Fruit fly (Drosophila melanogaster) whole organism, prepupa: Measurements from ENCODE around the gene CG15368.

Experiments used
- CG10631 ChIP-seq: fragments of 200-800 bp; sonication (Bioruptor generic); optimal IDR thresholded peaks from 2 replicates; lab custom pipeline; 2016; ENCODE audit warnings: missing biosample characterization, missing genetic modification characterization
- CG10669 ChIP-seq: fragments of 200-800 bp; sonication (Bioruptor generic); optimal IDR thresholded peaks from 3 replicates; lab custom pipeline; 2018; ENCODE audit warnings: missing biosample characterization, mild to moderate bottlenecking, missing genetic modification characterization, moderate library complexity
- CG11294 ChIP-seq: fragments of 200-800 bp; sonication (Bioruptor generic); IDR thresholded peaks from 2 replicates; pipeline ENCODE4 v1.3.6; 2022; ENCODE audit warnings: missing biosample characterization, missing genetic modification characterization
- CG11762 ChIP-seq: fragments of 200-800 bp; sonication (Bioruptor generic); optimal IDR thresholded peaks from 3 replicates; lab custom pipeline; 2016; ENCODE audit warnings: missing biosample characterization, missing genetic modification characterization; ENCODE audit not compliant: insufficient read depth
- CG11902 ChIP-seq: fragments of 200-800 bp; sonication (Bioruptor generic); optimal IDR thresholded peaks from 3 replicates; lab custom pipeline; 2016; ENCODE audit warnings: missing biosample characterization, missing genetic modification characterization
- CG1621 ChIP-seq: fragments of 200-800 bp; sonication (Bioruptor generic); optimal IDR thresholded peaks from 3 replicates; lab custom pipeline; 2018; ENCODE audit warnings: missing biosample characterization, mild to moderate bottlenecking, missing genetic modification characterization
- CG16779 ChIP-seq: fragments of 200-800 bp; sonication (Bioruptor generic); optimal IDR thresholded peaks from 3 replicates; lab custom pipeline; 2017; ENCODE audit warnings: missing biosample characterization, mild to moderate bottlenecking, missing genetic modification characterization
- CG3032 ChIP-seq: fragments of 200-800 bp; optimal IDR thresholded peaks from 2 replicates; lab custom pipeline; 2019; ENCODE audit warnings: missing biosample characterization, mild to moderate bottlenecking, missing genetic modification characterization, moderate library complexity
- CG31627 ChIP-seq: fragments of 200-800 bp; sonication (Bioruptor generic); optimal IDR thresholded peaks from 3 replicates; lab custom pipeline; 2016; ENCODE audit warnings: missing biosample characterization, missing genetic modification characterization
- CG32006 ChIP-seq: fragments of 200-800 bp; sonication (Bioruptor generic); optimal IDR thresholded peaks from 3 replicates; lab custom pipeline; 2017; ENCODE audit warnings: missing biosample characterization, mild to moderate bottlenecking, missing genetic modification characterization
- CG34406 ChIP-seq: fragments of 200-800 bp; sonication (Bioruptor generic); optimal IDR thresholded peaks from 3 replicates; lab custom pipeline; 2016; ENCODE audit warnings: missing biosample characterization, missing genetic modification characterization
- CG4318 ChIP-seq: fragments of 200-800 bp; sonication (Bioruptor generic); optimal IDR thresholded peaks from 3 replicates; lab custom pipeline; 2017; ENCODE audit warnings: missing biosample characterization, mild to moderate bottlenecking, missing genetic modification characterization
- CG6163 ChIP-seq: fragments of 200-800 bp; sonication (Bioruptor generic); IDR thresholded peaks from 3 replicates; pipeline ENCODE4 v1.3.6; 2022; ENCODE audit warnings: missing biosample characterization, missing genetic modification characterization
- CG6276 ChIP-seq: fragments of 200-800 bp; sonication (Bioruptor generic); optimal IDR thresholded peaks from 2 replicates; lab custom pipeline; 2017; ENCODE audit warnings: missing biosample characterization, mild to moderate bottlenecking, missing genetic modification characterization
- CG6792 ChIP-seq: fragments of 200-800 bp; sonication (Bioruptor generic); optimal IDR thresholded peaks from 3 replicates; lab custom pipeline; 2016; ENCODE audit warnings: missing biosample characterization, missing genetic modification characterization
- CG6854 ChIP-seq: fragments of 200-800 bp; sonication (Bioruptor generic); optimal IDR thresholded peaks from 2 replicates; lab custom pipeline; 2017; ENCODE audit warnings: missing biosample characterization, mild to moderate bottlenecking, missing genetic modification characterization
- CG7368 ChIP-seq: fragments of 200-800 bp; sonication (Bioruptor generic); optimal IDR thresholded peaks from 3 replicates; lab custom pipeline; 2016; ENCODE audit warnings: missing biosample characterization, missing genetic modification characterization
- CG8119 ChIP-seq: fragments of 200-800 bp; sonication (Bioruptor generic); IDR thresholded peaks from 3 replicates; pipeline ENCODE4 v1.3.6; 2022; ENCODE audit warnings: missing biosample characterization, missing genetic modification characterization
- CG8319 ChIP-seq: fragments of 200-800 bp; sonication (Bioruptor generic); optimal IDR thresholded peaks from 3 replicates; lab custom pipeline; 2016; ENCODE audit warnings: missing biosample characterization, missing genetic modification characterization
- CG8632 ChIP-seq: fragments of 200-800 bp; sonication (Bioruptor generic); optimal IDR thresholded peaks from 3 replicates; lab custom pipeline; 2016; ENCODE audit warnings: missing biosample characterization, missing genetic modification characterization
- CG9139 ChIP-seq: fragments of 200-800 bp; sonication (Bioruptor generic); optimal IDR thresholded peaks from 3 replicates; lab custom pipeline; 2017; ENCODE audit warnings: missing biosample characterization, mild to moderate bottlenecking, missing genetic modification characterization
- Eip78C ChIP-seq: fragments of 200-800 bp; sonication (Bioruptor generic); peaks from one replicate; lab custom pipeline; 2016; ENCODE audit warnings: missing biosample characterization, missing genetic modification characterization
- Eip93F ChIP-seq: fragments of 200-800 bp; sonication (Bioruptor generic); optimal IDR thresholded peaks from 2 replicates; lab custom pipeline; 2016; ENCODE audit warnings: missing biosample characterization, mild to moderate bottlenecking, missing genetic modification characterization
- Ets21C ChIP-seq: fragments of 200-800 bp; sonication (Bioruptor generic); optimal IDR thresholded peaks from 3 replicates; lab custom pipeline; 2016; ENCODE audit warnings: missing biosample characterization, missing genetic modification characterization
- Ets96B ChIP-seq: fragments of 200-800 bp; optimal IDR thresholded peaks from 2 replicates; lab custom pipeline; 2019; ENCODE audit warnings: missing biosample characterization, mild to moderate bottlenecking, missing genetic modification characterization, moderate library complexity
- Gug ChIP-seq: fragments of 200-800 bp; sonication (Bioruptor generic); IDR thresholded peaks from 2 replicates; pipeline ENCODE4 v1.3.6; 2022; ENCODE audit warnings: missing biosample characterization, missing genetic modification characterization
- Hr38 ChIP-seq: sonication (Bioruptor generic); optimal IDR thresholded peaks from 2 replicates; lab custom pipeline; 2016; ENCODE audit warnings: missing biosample characterization, missing genetic modification characterization
- Hr39 ChIP-seq: fragments of 200-800 bp; sonication (Bioruptor generic); optimal IDR thresholded peaks from 2 replicates; lab custom pipeline; 2016; ENCODE audit warnings: missing biosample characterization, missing genetic modification characterization
- Hr4 ChIP-seq: fragments of 200-800 bp; sonication (Bioruptor generic); optimal IDR thresholded peaks from 3 replicates; lab custom pipeline; 2016; ENCODE audit warnings: missing biosample characterization, missing genetic modification characterization
- Lpt ChIP-seq: fragments of 200-800 bp; sonication (Bioruptor generic); optimal IDR thresholded peaks from 3 replicates; lab custom pipeline; 2016; ENCODE audit warnings: missing biosample characterization, missing genetic modification characterization
- OdsH ChIP-seq: fragments of 200-800 bp; sonication (Bioruptor generic); optimal IDR thresholded peaks from 3 replicates; lab custom pipeline; 2016; ENCODE audit warnings: missing biosample characterization, missing genetic modification characterization
- Smox ChIP-seq: fragments of 200-800 bp; sonication (Bioruptor generic); optimal IDR thresholded peaks from 3 replicates; lab custom pipeline; 2016; ENCODE audit warnings: missing biosample characterization, missing genetic modification characterization
- Sox102F ChIP-seq: fragments of 200-800 bp; sonication (Bioruptor generic); optimal IDR thresholded peaks from 2 replicates; lab custom pipeline; 2016; ENCODE audit warnings: missing biosample characterization, mild to moderate bottlenecking, missing genetic modification characterization
- Sox14 ChIP-seq: fragments of 200-800 bp; sonication (Bioruptor generic); optimal IDR thresholded peaks from 3 replicates; lab custom pipeline; 2016; ENCODE audit warnings: missing biosample characterization, missing genetic modification characterization
- Sox15 ChIP-seq: fragments of 200-800 bp; sonication (Bioruptor generic); optimal IDR thresholded peaks from 3 replicates; lab custom pipeline; 2016; ENCODE audit warnings: missing biosample characterization, missing genetic modification characterization
- achi ChIP-seq: fragments of 200-800 bp; sonication (Bioruptor generic); optimal IDR thresholded peaks from 3 replicates; lab custom pipeline; 2016; ENCODE audit warnings: missing biosample characterization, missing genetic modification characterization
- acj6 ChIP-seq: fragments of 200-800 bp; sonication (Bioruptor generic); optimal IDR thresholded peaks from 3 replicates; lab custom pipeline; 2016; ENCODE audit warnings: missing biosample characterization, missing genetic modification characterization
- cyc ChIP-seq: fragments of 200-800 bp; sonication (Bioruptor generic); optimal IDR thresholded peaks from 3 replicates; lab custom pipeline; 2016; ENCODE audit warnings: missing biosample characterization, missing genetic modification characterization
- dac ChIP-seq: fragments of 200-800 bp; sonication (Bioruptor generic); optimal IDR thresholded peaks from 2 replicates; lab custom pipeline; 2017; ENCODE audit warnings: missing biosample characterization, mild to moderate bottlenecking, missing genetic modification characterization
- dsx ChIP-seq: fragments of 200-800 bp; optimal IDR thresholded peaks from 3 replicates; lab custom pipeline; 2019; ENCODE audit warnings: missing biosample characterization, mild to moderate bottlenecking, missing genetic modification characterization, moderate library complexity; ENCODE audit not compliant: poor library complexity, severe bottlenecking
- eg ChIP-seq: fragments of 200-800 bp; sonication (Bioruptor generic); IDR thresholded peaks from 3 replicates; pipeline ENCODE4 v1.3.6; 2022; ENCODE audit warnings: missing biosample characterization, missing genetic modification characterization
- fd59A ChIP-seq: fragments of 200-800 bp; sonication (Bioruptor generic); optimal IDR thresholded peaks from 2 replicates; lab custom pipeline; 2017; ENCODE audit warnings: missing biosample characterization, mild to moderate bottlenecking, missing genetic modification characterization, missing genetic modification reagents
- fd85E ChIP-seq: fragments of 200-800 bp; sonication (Bioruptor generic); optimal IDR thresholded peaks from 3 replicates; lab custom pipeline; 2016; ENCODE audit warnings: missing biosample characterization, missing genetic modification characterization
- fkh ChIP-seq: fragments of 200-800 bp; sonication (Bioruptor generic); optimal IDR thresholded peaks from 3 replicates; lab custom pipeline; 2017; ENCODE audit warnings: missing biosample characterization, mild to moderate bottlenecking, missing genetic modification characterization, moderate library complexity
- lz ChIP-seq: fragments of 200-800 bp; sonication (Bioruptor generic); optimal IDR thresholded peaks from 3 replicates; lab custom pipeline; 2016; ENCODE audit warnings: missing biosample characterization, missing genetic modification characterization
- net ChIP-seq: fragments of 200-800 bp; sonication (Bioruptor generic); optimal IDR thresholded peaks from 3 replicates; lab custom pipeline; 2016; ENCODE audit warnings: missing biosample characterization, missing genetic modification characterization
- pdm3 ChIP-seq: fragments of 200-800 bp; sonication (Bioruptor generic); optimal IDR thresholded peaks from 3 replicates; lab custom pipeline; 2016; ENCODE audit warnings: missing biosample characterization, missing genetic modification characterization
- salr ChIP-seq, 2 experiments: fragments of 200-800 bp; sonication (Bioruptor generic); optimal IDR thresholded peaks; 3 replicates each; lab custom pipeline; 2016 to 2018; ENCODE audit warnings: missing biosample characterization in 2 of 2, missing genetic modification characterization in 2 of 2, mild to moderate bottlenecking in 1 of 2
- spab ChIP-seq: fragments of 200-800 bp; sonication (Bioruptor generic); optimal IDR thresholded peaks from 2 replicates; lab custom pipeline; 2017; ENCODE audit warnings: missing biosample characterization, mild to moderate bottlenecking, missing genetic modification characterization, missing genetic modification reagents
- ss ChIP-seq, 2 experiments: fragments of 200-800 bp; sonication (Bioruptor generic); optimal IDR thresholded peaks; 2 replicates in 1 of 2; 3 replicates in 1 of 2; lab custom pipeline; 2017 to 2018; ENCODE audit warnings: mild to moderate bottlenecking in 2 of 2, missing biosample characterization in 2 of 2, missing genetic modification characterization in 2 of 2, moderate library complexity in 1 of 2
- svp ChIP-seq: fragments of 200-800 bp; sonication (Bioruptor generic); peaks from one replicate; lab custom pipeline; 2016; ENCODE audit warnings: missing biosample characterization, missing genetic modification characterization
- topi ChIP-seq: fragments of 200-800 bp; sonication (Bioruptor generic); optimal IDR thresholded peaks from 3 replicates; lab custom pipeline; 2016; ENCODE audit warnings: missing biosample characterization, missing genetic modification characterization
- vri ChIP-seq: fragments of 200-800 bp; sonication (Bioruptor generic); optimal IDR thresholded peaks from 3 replicates; lab custom pipeline; 2016; ENCODE audit warnings: missing biosample characterization, mild to moderate bottlenecking, missing genetic modification characterization

The CG15368 gene

dm6 chrX:9248040-9248439 is 32.5 kb downstream of the CG15368 start:
- TF ChIP-seq CG8119 (GFP tag; lab: Robert Waterston, UW) (peak; percentile 71), spab (GFP tag; lab: Kevin White, UChicago) (no peak), CG11294 (GFP tag; lab: Robert Waterston, UW) (no peak), CG11902 (GFP tag; lab: Kevin White, UChicago) (no peak), Lpt (GFP tag; lab: Kevin White, UChicago) (no peak), CG3032 (tag; lab: Kevin White, UChicago) (peak; percentile 24), acj6 (GFP tag; lab: Kevin White, UChicago) (peak; percentile 30), salr (GFP tag; optimal IDR thresholded peaks at IDR 0.05; lab: Kevin White, UChicago) (peak in 1 of 2 experiments; percentile 23), CG9139 (GFP tag; lab: Kevin White, UChicago) (no peak), CG4318 (GFP tag; lab: Kevin White, UChicago) (no peak), Ets96B (peak; percentile 61), Hr38 (GFP tag; lab: Kevin White, UChicago) (no peak), CG10669 (GFP tag; lab: Kevin White, UChicago) (peak; percentile 46), CG1621 (tag; lab: Kevin White, UChicago) (no peak), svp (peak; percentile 70), CG6276 (GFP tag; lab: Kevin White, UChicago) (peak; percentile 18), ss (GFP tag; optimal IDR thresholded peaks at IDR 0.05; lab: Kevin White, UChicago) (no peak), CG6854 (GFP tag; lab: Kevin White, UChicago) (no peak), Gug (GFP tag; lab: Robert Waterston, UW) (0 out of 2 replicates have a peak, but pooled peaks have one; percentile 27), CG6163 (GFP tag; lab: Robert Waterston, UW) (peak; percentile 79), topi (GFP tag; lab: Kevin White, UChicago) (peak; percentile 37), CG10631 (GFP tag; lab: Kevin White, UChicago) (peak; percentile 52), lz (GFP tag; lab: Kevin White, UChicago) (peak; percentile 61), CG32006 (GFP tag; lab: Kevin White, UChicago) (peak; percentile 62), vri (GFP tag; lab: Kevin White, UChicago) (no peak), CG11762 (GFP tag; lab: Kevin White, UChicago) (peak; percentile 2), CG34406 (peak; percentile 56), cyc (peak; percentile 13), pdm3 (GFP tag; lab: Kevin White, UChicago) (peak; percentile 9), Ets21C (GFP tag; lab: Kevin White, UChicago) (no peak), CG31627 (peak; percentile 13), Hr39 (GFP tag; lab: Kevin White, UChicago) (peak; percentile 20), fd85E (GFP tag; lab: Kevin White, UChicago) (no peak), Smox (peak; percentile 54), Eip93F (GFP tag; lab: Kevin White, UChicago) (no peak), CG8632 (GFP tag; lab: Kevin White, UChicago) (peak; percentile 27), dac (no peak), CG7368 (no peak), Sox102F (GFP tag; lab: Kevin White, UChicago) (no peak), Eip78C (GFP tag; lab: Kevin White, UChicago) (peak; percentile 79), Sox15 (GFP tag; lab: Kevin White, UChicago) (peak; percentile 1), eg (GFP tag; lab: Robert Waterston, UW) (peak; percentile 61; the same call in 2 of the 3 replicates), CG8319 (GFP tag; lab: Kevin White, UChicago) (no peak), net (GFP tag; lab: Kevin White, UChicago) (peak; percentile 45), fkh (GFP tag; lab: Kevin White, UChicago) (no peak), dsx (GFP tag; lab: Kevin White, UChicago) (peak; percentile 24), CG6792 (GFP tag; lab: Kevin White, UChicago) (peak; percentile 14), achi (GFP tag; lab: Kevin White, UChicago) (peak; percentile 56), CG16779 (tag; lab: Kevin White, UChicago) (no peak), Sox14 (GFP tag; lab: Kevin White, UChicago) (peak; percentile 28), OdsH (GFP tag; lab: Kevin White, UChicago) (peak; percentile 58), Hr4 (GFP tag; lab: Kevin White, UChicago) (peak; percentile 47), fd59A (GFP tag; lab: Kevin White, UChicago) (no peak)
